Fruit fly (Drosophila melanogaster) Kc167 (cell line): ENCODE data around the gene CG16888.

Experiments
- Myc ChIP-seq: fragments of >200 bp; optimal IDR thresholded peaks from 2 replicates; lab custom pipeline; 2017; ENCODE audit warnings: missing external identifiers
- Sin3A ChIP-seq: fragments of >200 bp; optimal IDR thresholded peaks from 2 replicates; lab custom pipeline; 2018; ENCODE audit warnings: missing external identifiers
- h ChIP-seq: fragments of >200 bp; optimal IDR thresholded peaks from 3 replicates; lab custom pipeline; 2018; ENCODE audit warnings: missing external identifiers
- insv ChIP-seq: fragments of >200 bp; optimal IDR thresholded peaks from 3 replicates; lab custom pipeline; 2018; ENCODE audit warnings: missing external identifiers
- psq ChIP-seq: fragments of >200 bp; optimal IDR thresholded peaks from 2 replicates; lab custom pipeline; 2017; ENCODE audit warnings: missing external identifiers
- ttk ChIP-seq: sonication (Bioruptor generic); optimal IDR thresholded peaks from 2 replicates; lab custom pipeline; 2017; ENCODE audit warnings: missing external identifiers

Gene CG16888

DNA sequence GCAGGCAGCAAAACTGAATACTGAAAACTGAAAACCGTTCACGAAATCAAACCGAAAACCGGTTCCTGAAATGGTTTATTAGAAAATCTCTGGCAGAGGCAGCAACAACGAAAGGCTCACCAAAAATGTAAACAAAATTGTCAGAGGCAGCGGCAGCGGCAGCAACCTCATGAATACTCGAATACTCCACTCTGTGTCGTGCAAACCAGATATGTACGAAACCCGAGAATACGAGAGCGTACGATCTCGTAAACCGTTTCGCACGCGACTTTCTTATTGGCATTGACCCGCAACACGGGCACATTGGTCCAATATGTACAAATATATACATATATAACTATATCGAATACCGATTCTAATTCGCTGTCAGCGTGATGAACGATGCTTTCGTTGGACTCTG is 24.5 kb upstream of the CG16888 start:
- TF ChIP-seq psq (lab: Kevin White, UChicago) (no peak), h (lab: Kevin White, UChicago) (no peak), Sin3A (lab: Kevin White, UChicago) (no peak), ttk (lab: Kevin White, UChicago) (no peak), insv (no peak), Myc (lab: Kevin White, UChicago) (no peak)

- TF ChIP-seq ttk (lab: Kevin White, UChicago), result no peak
- TF ChIP-seq h (lab: Kevin White, UChicago), result no peak
- TF ChIP-seq psq (lab: Kevin White, UChicago), result no peak
- no peak for TF ChIP-seq Myc (lab: Kevin White, UChicago)
- no peak for TF ChIP-seq Sin3A (lab: Kevin White, UChicago)
- no peak for TF ChIP-seq insv
These were observed 22.9 kb upstream of the CG16888 start for dm6 chr2L:13835959-13836358.

DNA sequence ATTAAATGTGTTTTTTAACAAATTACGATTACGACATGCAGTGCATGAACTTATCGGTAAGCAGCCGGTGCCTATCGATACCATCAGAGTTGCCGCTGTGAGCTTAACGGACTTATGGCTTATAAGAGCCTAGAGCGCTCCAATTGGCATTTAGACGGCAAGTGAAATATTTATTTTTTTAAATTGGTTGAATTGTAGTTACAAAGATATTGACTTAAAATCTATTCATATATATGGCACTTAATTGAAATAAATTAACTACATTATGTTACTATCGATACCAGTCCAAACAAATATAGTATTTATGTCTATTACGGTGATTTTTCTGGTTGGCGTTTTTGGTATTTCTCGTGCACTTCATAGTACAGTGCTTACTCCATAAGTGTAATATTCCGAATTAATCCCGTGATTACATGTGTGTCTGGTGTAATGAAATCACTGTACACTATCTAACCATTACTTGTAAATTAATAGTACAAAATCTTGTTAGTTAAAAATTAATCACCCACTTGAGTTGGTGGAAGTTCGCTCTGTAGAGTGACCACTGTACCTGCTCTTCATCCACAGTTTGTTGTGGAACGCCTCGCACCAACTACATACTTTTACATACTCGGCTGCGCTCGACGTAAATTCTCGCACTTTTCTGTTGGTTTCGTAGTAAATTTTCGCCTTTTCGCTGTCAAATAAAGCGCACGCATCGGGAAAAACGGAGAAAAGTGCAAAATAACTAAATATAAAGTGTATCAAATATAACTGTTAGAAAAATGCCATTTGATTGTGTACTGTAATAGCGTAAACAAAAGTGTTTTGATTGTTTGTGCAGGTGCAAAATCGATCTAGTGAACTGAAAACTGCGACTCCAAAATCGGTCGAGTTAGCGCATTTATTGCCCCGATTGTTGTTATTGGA is 22.2 kb upstream of the CG16888 start, which contains the start of the genes mRpS23 and CenG1A:
Gene mRpS23 (minus strand): TSS at position 71 of the 909 bp plus-strand sequence.
Gene CenG1A (plus strand): TSS at position 563 of the 909 bp plus-strand sequence.
- TF ChIP-seq Sin3A (lab: Kevin White, UChicago), result peak; percentile 60
- TF ChIP-seq h (lab: Kevin White, UChicago), result no peak

DNA sequence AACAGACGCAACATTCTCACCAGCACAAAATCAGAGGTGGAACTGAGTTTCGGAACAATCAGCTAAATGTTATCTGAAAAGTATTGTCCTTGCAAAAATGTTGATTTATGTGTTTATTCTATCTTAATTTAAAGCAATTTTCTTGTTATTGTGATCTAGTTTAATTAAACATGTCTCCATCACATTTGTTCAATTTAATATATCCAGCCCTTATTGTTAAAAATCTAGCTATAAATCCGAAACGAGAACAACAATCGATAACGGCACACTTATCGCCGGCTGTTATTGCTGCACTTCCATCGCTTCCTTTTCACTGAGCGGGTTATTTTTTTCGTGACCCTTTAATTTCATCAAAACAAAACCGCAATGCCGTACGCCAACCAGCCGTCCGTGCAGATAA is 20.0 kb upstream of the CG16888 start, which contains the start of the genes GatC, PolG2 and Polr2C:
Gene GatC (minus strand): TSS at position 48 of the 400 bp plus-strand sequence.
Gene PolG2 (minus strand): TSS at position 48 of the 400 bp plus-strand sequence.
Gene Polr2C (plus strand): TSS at position 280 of the 400 bp plus-strand sequence.
- TF ChIP-seq ttk (lab: Kevin White, UChicago) (no peak), h (lab: Kevin White, UChicago) (no peak), insv (no peak), psq (lab: Kevin White, UChicago) (no peak), Myc (lab: Kevin White, UChicago) (no peak), Sin3A (lab: Kevin White, UChicago) (no peak)

DNA sequence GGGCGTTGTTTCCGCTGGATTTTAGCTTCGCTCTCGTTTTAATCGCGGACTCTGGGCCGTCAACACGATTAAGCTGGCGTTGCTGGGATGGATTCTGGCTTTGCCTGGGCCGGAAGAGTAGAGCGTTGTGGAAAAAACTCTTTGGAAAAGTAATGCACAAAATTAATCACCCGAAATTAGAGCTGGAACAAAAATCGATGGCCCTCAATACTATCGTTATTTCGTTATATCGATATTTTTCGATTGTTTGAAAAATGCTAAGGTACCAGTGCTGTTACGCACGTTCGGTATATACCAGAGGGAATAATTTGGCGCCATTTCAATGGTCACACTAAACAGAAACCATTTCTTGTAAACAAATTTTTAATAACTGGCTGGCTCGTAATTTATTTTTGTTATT is 16.5 kb upstream of the CG16888 start, which contains the start of the genes Arpc1 and Orc5:
Gene Arpc1 (minus strand): TSS at position 202 of the 400 bp plus-strand sequence.
Gene Orc5 (plus strand): TSS at position 298 of the 400 bp plus-strand sequence.
- TF ChIP-seq h (lab: Kevin White, UChicago), result no peak
- TF ChIP-seq Sin3A (lab: Kevin White, UChicago), result no peak
- TF ChIP-seq Myc (lab: Kevin White, UChicago), result no peak
- no peak for TF ChIP-seq insv
- no peak for TF ChIP-seq ttk (lab: Kevin White, UChicago)
- no peak for TF ChIP-seq psq (lab: Kevin White, UChicago)

dm6 chr2L:13827557-13827956 is 14.5 kb upstream of the CG16888 start, which contains the start of gene PolG1:
TSS of gene PolG1 (minus strand) at chr2L:13827772.
- TF ChIP-seq h (lab: Kevin White, UChicago) (no peak), insv (no peak), Sin3A (lab: Kevin White, UChicago) (no peak), Myc (lab: Kevin White, UChicago) (no peak), psq (lab: Kevin White, UChicago) (no peak), ttk (lab: Kevin White, UChicago) (no peak)

- TF ChIP-seq insv (no peak), psq (lab: Kevin White, UChicago) (no peak), Myc (lab: Kevin White, UChicago) (no peak), h (lab: Kevin White, UChicago) (no peak), Sin3A (lab: Kevin White, UChicago) (no peak), ttk (lab: Kevin White, UChicago) (no peak)
These were observed 7.9 kb upstream of the CG16888 start, which contains the start of gene b for dm6 chr2L:13820948-13821347. TSS of gene b (plus strand) at chr2L:13821248.

DNA sequence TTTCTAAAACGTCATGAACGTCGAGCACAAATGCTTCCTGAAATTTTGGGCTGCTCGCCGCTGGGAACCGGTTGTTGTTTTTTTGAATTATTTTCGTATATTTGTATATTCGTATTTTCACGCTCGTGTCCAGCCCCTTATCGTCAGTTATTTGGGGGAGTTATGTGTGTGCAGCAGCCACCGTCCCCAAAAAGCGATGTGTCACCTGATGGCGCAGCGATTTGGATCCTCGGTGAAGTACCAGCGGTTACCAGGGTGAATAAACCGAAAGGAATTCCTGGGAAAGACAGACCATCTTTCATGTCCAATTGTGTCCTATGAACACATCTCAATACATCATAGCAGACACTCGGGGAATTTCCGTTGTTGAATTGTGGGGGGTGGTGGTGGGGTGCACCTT is 7.1 kb upstream of the CG16888 start:
- TF ChIP-seq insv (no peak), ttk (lab: Kevin White, UChicago) (no peak), psq (lab: Kevin White, UChicago) (no peak), h (lab: Kevin White, UChicago) (no peak)

- TF ChIP-seq Sin3A (lab: Kevin White, UChicago), result no peak
- TF ChIP-seq ttk (lab: Kevin White, UChicago), result no peak
- no peak for TF ChIP-seq Myc (lab: Kevin White, UChicago)
- TF ChIP-seq psq (lab: Kevin White, UChicago), result no peak
- no peak for TF ChIP-seq insv
- no peak for TF ChIP-seq h (lab: Kevin White, UChicago)
These were observed 635 bp upstream of the CG16888 start, which contains the start of gene Sos for dm6 chr2L:13813604-13814178. TSS of gene Sos (plus strand) at chr2L:13813816.

- no peak for TF ChIP-seq ttk (lab: Kevin White, UChicago)
- no peak for TF ChIP-seq insv
- TF ChIP-seq Sin3A (lab: Kevin White, UChicago), result no peak
- TF ChIP-seq h (lab: Kevin White, UChicago), result no peak
- TF ChIP-seq Myc (lab: Kevin White, UChicago), result no peak
- no peak for TF ChIP-seq psq (lab: Kevin White, UChicago)
These were observed 1.7 kb downstream of the CG16888 start, which contains the start of the genes Adat1 and CG16865 for dm6 chr2L:13811323-13811722. TSS of gene Adat1 (minus strand) at chr2L:13811474. TSS of gene CG16865 (plus strand) at chr2L:13811522.

DNA sequence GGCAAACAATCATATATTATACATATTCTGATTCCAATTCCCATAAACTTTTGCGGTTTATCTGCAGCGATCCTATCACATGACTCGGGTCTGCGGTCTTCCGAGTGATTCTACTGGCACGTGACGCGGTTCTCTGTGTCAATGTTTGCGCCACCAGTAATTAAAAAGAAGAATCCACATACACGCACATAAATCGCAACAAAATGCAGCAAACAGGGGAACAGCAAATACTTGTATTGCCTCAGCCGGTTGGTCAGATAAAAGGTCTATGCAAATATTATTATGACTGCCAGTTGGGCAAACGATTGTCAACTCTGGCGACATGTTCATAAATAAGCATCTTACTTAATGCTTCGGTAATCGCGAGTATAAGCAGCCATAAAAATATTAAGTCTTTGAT is 5.1 kb downstream of the CG16888 start:
- TF ChIP-seq ttk (lab: Kevin White, UChicago), result no peak
- TF ChIP-seq Sin3A (lab: Kevin White, UChicago), result no peak
- no peak for TF ChIP-seq psq (lab: Kevin White, UChicago)
- no peak for TF ChIP-seq h (lab: Kevin White, UChicago)
- no peak for TF ChIP-seq Myc (lab: Kevin White, UChicago)
- TF ChIP-seq insv, result no peak
